Worm (Caenorhabditis elegans) whole organism, dauer: Measurements from ENCODE around the gene srt-13.
"Not testable (repeated sequence)": the region's sequence is repeated elsewhere in the genome, so short reads cannot be mapped to it uniquely, and the experiment has no call there.

ENCODE experiments used
- unc-62 ChIP-seq: sonication (generic microtip); optimal IDR thresholded peaks from 2 replicates; lab custom pipeline; 2017; ENCODE audit warnings: missing biosample characterization, missing genetic modification reagents, missing genetic modification characterization

srt-13 gene

DNA sequence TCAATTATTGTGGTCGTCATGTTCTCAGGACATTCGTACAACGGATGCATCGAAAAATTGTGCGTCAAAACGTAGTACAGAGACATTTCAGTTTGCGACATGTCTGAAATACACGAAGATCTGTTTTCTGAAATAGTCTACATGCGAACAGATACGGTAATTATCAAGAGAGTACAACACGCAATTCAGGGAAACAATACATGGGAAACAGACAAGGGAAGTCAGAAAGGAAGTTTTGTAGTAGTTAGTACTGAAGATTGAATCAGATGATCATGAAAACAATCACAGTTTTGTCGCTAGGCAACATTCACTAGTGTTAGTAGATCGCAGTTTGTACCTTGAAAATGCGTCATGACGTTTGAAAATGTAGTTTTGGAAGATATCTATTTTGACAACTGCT is at the start of gene srt-13:
TSS of gene srt-13 (minus strand) at position 101 of the 400 bp plus-strand sequence.
- TF ChIP-seq unc-62 (GFP tag; lab: Kevin White, UChicago), result no peak

DNA sequence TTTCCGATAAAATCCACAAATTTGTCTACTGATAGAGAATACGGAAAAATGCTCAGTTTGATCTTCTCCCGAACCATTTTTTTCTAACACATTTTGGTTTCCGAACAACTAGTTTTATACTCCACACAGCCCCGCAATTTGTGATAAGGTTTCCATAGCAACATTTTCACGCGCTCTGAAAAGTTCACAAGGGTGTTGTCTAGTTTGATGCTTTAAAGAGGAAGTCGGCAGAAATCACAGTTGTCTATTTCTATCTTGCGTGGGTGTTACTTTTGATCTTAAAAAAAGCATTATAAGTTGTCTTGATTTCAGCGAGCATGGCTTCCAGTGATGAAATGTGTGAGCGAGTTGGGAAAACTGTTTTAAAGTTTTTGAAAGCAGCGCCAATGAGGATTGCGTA is 49.8 kb upstream of the srt-13 start, which contains the start of gene ZC132.3:
TSS of gene ZC132.3 (minus strand) at position 101 of the 400 bp plus-strand sequence.
- no peak for TF ChIP-seq unc-62 (GFP tag; lab: Kevin White, UChicago)

DNA sequence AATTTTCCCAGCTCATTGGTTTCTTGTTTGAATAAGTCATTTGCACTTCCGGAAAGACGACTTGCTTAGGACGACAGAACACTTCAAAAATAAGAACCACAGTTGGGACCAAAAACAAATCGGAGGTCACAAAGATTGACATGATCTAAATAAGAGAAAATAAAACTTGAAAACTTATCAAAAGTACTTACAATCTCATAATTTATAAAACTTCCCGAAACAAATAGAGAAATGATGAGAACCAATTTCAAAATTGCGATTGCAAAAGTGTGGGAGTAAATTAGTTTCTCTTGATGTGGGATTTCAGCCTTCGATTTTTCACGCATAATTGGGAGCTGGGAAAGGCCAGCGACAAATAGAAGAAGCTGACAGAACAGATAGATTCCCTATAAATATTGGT is 48.6 kb upstream of the srt-13 start, which contains the start of gene ZC132.11:
TSS of gene ZC132.11 (minus strand) at position 101 of the 400 bp plus-strand sequence.
- no peak for TF ChIP-seq unc-62 (GFP tag; lab: Kevin White, UChicago)

DNA sequence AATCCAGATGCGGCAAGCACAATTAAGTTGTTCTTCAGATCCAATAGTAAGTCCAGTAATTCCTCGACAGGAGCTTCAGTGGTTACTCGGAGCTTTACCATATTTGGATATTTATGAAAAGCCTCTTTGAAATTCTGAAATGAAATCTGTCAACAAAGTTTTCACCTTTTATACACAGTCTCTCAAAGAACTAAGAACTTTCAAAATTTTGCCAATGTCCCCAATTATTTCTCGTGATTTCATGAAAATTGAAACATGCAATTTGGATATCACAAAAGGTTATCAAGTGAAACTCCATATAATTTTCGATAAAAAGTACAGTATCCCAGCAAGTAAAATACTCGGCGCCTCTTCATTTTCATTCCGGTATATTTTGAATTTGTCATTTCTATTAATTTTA is 46.0 kb upstream of the srt-13 start, which contains the start of gene F47D2.11:
TSS of gene F47D2.11 (minus strand) at position 101 of the 400 bp plus-strand sequence.
- no peak for TF ChIP-seq unc-62 (GFP tag; lab: Kevin White, UChicago)

DNA sequence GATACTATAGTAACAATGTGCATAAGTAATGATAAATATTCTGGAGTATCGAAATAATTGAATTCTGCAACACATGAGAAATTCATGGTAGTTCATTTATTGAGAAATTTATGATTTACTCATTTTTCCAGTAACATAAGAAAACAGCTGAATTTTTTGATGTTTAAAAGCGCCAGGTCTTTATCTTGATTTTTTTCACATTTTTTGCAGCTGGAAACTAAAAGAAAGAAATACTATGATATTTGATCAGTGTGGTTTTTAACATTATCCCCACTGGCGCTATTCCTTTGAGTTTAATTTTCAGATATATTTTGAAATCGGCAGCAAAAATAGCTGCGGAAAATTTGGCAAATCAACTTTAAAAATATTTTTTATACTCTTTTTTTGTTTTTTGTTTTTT is 43.5 kb upstream of the srt-13 start, which contains the start of gene srh-194:
TSS of gene srh-194 (minus strand) at position 101 of the 400 bp plus-strand sequence.
- not testable (repeated sequence) for TF ChIP-seq unc-62 (GFP tag; lab: Kevin White, UChicago)

DNA sequence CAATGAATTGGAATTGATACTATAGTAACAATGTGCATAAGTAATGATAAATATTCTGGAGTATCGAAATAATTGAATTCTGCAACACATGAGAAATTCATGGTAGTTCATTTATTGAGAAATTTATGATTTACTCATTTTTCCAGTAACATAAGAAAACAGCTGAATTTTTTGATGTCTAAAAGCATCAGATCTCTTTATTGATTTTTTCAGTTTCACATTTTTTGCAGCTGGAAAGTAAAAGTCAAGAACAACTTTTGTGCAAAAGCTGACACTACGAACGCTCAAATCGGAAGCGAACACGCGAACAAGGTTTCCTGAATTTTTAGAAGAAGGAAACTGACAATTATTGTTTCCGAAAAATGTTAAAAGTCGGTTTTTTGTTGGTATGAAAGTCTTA is 40.1 kb upstream of the srt-13 start, which contains the start of gene srh-193:
TSS of gene srh-193 (minus strand) at position 101 of the 400 bp plus-strand sequence.
- not testable (repeated sequence) for TF ChIP-seq unc-62 (GFP tag; lab: Kevin White, UChicago)

DNA sequence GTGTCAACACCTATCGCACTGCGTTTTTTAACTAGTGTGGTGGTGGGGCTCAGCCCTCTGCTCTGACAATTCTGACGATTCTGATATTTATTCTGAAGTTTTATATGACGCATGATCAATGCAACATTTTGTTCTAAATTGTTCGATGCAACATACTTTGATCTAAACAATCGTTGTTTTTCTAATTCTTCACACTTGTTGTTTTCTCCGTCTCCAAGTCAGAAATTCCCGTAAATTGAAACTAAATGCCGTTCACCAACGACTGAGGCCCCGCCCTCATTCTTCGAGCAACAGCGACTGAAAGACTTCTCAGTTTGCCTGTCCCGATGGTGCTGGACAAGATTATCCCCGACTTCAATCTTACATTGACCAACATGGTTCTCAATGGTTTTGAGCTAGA is 34.8 kb upstream of the srt-13 start, which contains the start of gene srt-19:
TSS of gene srt-19 (plus strand) at position 301 of the 400 bp plus-strand sequence.
- TF ChIP-seq unc-62 (GFP tag; lab: Kevin White, UChicago), result not testable (repeated sequence)

DNA sequence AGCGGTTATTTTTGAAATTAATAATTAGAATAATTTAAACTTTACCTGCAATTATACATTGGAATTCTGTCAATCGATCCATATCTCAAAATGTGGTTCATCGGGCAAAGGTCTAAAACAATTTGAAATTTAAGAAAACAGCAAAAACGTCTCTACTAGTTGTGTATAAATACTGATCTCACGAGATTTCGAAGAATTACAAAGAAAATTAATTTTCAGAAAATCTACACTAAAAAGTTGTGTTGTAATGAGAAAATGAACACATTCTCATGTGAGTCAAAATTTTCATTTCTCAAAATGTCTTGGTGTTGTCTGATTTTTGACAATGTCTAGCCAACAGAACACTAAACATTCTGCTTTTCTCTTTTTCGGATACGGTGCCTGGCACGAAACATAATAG is 31.8 kb upstream of the srt-13 start, which contains the start of gene srt-37:
TSS of gene srt-37 (minus strand) at position 101 of the 400 bp plus-strand sequence.
- TF ChIP-seq unc-62 (GFP tag; lab: Kevin White, UChicago), result not testable (repeated sequence)

DNA sequence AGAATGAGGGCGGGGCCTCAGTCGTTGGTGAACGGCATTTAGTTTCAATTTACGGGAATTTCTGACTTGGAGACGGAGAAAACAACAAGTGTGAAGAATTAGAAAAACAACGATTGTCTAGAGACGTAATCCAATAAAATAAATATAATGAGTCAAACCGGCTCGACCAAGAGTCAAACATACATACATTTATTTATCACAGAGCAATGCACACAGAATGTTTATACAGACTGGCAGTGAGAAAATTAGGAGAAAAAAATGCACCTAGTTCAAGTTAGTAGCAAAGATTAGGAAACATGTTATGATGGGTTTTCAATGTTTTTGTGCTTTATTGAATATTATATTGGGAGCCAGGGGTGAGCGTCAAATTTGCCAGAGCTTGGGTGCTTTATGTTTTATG is 28.8 kb upstream of the srt-13 start, which contains the start of gene srt-20:
TSS of gene srt-20 (minus strand) at position 101 of the 400 bp plus-strand sequence.
- not testable (repeated sequence) for TF ChIP-seq unc-62 (GFP tag; lab: Kevin White, UChicago)

DNA sequence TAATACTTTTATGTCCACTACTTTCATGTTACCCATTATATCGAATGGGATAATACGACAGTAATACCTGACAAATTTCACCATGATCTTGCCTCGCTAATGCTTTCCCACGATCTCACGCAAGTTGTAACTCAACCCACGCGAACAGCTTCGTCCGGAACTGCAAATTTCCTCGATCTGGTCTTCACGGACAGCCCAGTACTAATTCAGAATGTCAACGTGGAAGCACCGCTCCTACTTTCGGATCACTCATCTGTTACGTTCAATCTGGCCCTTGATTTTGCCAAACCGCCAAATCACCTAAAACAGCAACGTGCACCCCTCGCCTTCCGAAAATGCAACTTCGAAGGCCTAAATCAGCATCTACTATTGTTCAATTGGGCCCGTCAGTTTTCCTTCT is 23.4 kb upstream of the srt-13 start:
- no peak for TF ChIP-seq unc-62 (GFP tag; lab: Kevin White, UChicago)

DNA sequence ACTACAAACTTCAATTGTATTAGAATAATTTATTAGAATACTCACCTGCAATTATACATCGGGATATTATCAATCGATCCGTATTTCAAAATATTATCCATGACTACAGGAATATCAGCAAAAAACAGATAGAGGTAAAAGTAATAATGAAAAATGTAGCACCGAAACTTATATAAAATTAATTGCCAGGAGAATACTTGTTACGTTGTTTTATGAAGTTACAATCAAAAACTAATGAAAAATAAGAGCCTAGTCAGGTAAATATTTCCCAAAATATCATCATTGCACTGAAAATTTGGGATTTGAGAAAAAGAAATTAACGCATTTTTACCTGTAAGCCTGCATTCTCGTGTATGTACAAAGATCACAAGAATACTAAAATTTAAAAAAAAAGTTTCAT is 21.3 kb upstream of the srt-13 start, which contains the start of gene srt-38:
TSS of gene srt-38 (minus strand) at position 101 of the 400 bp plus-strand sequence.
- TF ChIP-seq unc-62 (GFP tag; lab: Kevin White, UChicago), result not testable (repeated sequence)

DNA sequence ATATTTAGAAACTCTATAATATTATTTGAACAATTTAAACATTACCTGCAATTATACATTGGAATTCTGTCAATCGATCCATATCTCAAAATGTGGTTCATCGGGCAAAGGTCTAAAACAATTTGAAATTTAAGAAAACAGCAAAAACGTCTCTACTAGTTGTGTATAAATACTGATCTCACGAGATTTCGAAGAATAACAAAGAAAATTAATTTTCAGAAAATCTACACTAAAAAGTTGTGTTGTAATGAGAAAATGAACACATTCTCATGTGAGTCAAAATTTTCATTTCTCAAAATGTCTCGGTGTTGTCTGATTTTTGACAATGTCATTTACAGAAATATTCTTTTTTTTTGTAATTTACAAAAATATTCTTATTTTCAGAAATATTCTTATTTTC is 18.3 kb upstream of the srt-13 start, which contains the start of gene srt-36:
TSS of gene srt-36 (minus strand) at position 101 of the 400 bp plus-strand sequence.
- TF ChIP-seq unc-62 (GFP tag; lab: Kevin White, UChicago), result not testable (repeated sequence)

DNA sequence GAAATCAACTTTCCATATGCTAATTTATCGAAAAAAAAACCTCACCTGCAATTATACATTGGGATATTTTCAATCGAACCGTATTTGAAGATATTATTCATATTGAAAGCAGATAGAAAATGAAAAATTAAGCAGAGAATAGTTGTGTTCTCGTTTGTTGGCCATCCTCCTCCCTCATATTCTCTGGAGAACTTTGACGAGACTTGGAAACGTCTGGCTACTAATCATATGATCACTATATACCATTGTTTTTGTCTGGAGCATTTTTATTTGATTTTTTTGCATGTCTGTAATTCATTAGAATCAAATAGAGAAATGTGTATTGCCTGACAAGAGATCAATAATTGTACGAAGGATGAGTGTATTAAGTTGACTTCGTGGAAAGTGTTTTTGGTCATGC is 14.6 kb upstream of the srt-13 start, which contains the start of gene srt-35:
TSS of gene srt-35 (minus strand) at position 101 of the 400 bp plus-strand sequence.
- TF ChIP-seq unc-62 (GFP tag; lab: Kevin White, UChicago), result no peak

DNA sequence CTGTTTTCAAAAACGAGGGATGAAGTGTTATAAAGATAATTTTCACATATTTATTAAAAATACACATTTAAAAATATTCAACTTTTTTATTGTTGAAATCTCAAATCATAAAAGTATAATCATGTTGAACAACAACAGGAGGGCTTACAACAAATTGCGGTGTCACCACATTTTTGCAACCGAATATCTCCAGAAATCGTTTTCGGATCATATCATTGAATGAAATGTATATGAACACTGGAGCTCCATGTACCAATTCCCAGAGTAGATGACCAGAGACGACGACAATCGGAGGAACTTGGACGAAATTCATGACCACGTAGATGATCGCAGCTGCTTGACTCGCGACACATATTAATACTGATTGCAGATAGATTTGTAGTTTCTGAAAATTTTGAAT is 11.4 kb upstream of the srt-13 start:
- TF ChIP-seq unc-62 (GFP tag; lab: Kevin White, UChicago), result no peak

DNA sequence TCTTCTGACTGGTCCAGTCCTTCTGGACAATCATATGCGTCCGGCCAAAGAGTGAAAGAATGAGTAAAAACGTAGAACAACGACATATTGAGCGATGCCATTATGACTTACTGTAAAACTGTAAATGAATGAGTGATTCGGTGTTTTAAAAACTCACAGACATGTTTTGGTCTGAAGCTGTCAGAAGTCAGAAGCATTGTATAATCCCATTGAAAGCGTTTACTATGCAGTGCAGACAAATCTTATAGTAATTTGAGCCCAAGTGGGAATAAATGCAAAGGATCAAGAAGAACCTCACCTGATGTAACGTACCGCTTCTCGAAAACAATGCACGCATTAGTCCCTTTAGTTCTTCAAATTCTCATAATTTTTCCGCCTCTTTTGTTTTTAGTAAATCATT is 10.1 kb upstream of the srt-13 start, which contains the start of gene srt-3:
TSS of gene srt-3 (minus strand) at position 101 of the 400 bp plus-strand sequence.
- no peak for TF ChIP-seq unc-62 (GFP tag; lab: Kevin White, UChicago)

DNA sequence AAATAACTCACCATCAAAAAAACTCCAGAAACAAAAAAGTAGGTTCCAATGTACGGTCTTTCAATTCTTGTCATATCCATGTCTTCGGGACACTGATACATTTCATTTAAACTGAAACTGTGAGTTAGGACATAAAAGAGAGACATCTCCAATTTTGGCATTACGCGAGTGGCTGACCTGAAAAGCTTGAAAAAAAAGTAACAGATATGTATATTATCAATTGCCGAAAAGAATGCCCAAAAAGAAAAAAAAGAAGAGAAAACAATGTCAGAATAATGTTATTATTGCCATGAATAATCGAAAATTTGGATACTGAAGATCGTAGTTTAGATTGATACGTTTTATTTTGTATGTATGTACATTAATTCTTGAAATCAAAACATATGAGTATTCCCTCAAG is 6.5 kb upstream of the srt-13 start, which contains the start of gene srt-14:
TSS of gene srt-14 (minus strand) at position 101 of the 400 bp plus-strand sequence.
- no peak for TF ChIP-seq unc-62 (GFP tag; lab: Kevin White, UChicago)
